Fruit fly (Drosophila melanogaster): ENCODE results near the gene Arl2.
A peak's percentile ranks its signal among the peaks of the same experiment; 100 is the strongest.

Gene Arl2

dm6 chr3R:8313038-8313437 lies 27.9 kb upstream of the Arl2 start, which contains the start of gene CG7483 (continued):
- TF ChIP-seq CG12744 (GFP tag; optimal IDR thresholded peaks at IDR 0.05) = no peak
- peak; percentile 81 for TF ChIP-seq Scr (GFP tag; IDR thresholded peaks at IDR 0.05; ENCODE audit: partially characterized antibody)
- no peak for TF ChIP-seq B-H1 (GFP tag; IDR thresholded peaks at IDR 0.05)
- no peak for TF ChIP-seq pros (GFP tag; optimal IDR thresholded peaks at IDR 0.05)
- TF ChIP-seq emc (GFP tag; optimal IDR thresholded peaks at IDR 0.05) = no peak
- TF ChIP-seq CG3163 (GFP tag; optimal IDR thresholded peaks at IDR 0.05) = no peak
- no peak for TF ChIP-seq disco-r (GFP tag; optimal IDR thresholded peaks at IDR 0.05)
- no peak for TF ChIP-seq mirr (GFP tag; optimal IDR thresholded peaks at IDR 0.05)
- TF ChIP-seq CG7745 (tag; optimal IDR thresholded peaks at IDR 0.05) = no peak
- TF ChIP-seq Meics (GFP tag; optimal IDR thresholded peaks at IDR 0.05) = no peak
- no peak for TF ChIP-seq repo (GFP tag; optimal IDR thresholded peaks at IDR 0.05)
- TF ChIP-seq sd (tag; optimal IDR thresholded peaks at IDR 0.05) = peak; percentile 56
- TF ChIP-seq dmrt11E (tag; optimal IDR thresholded peaks at IDR 0.05) = no peak
- TF ChIP-seq az2 (GFP tag; optimal IDR thresholded peaks at IDR 0.05) = no peak
- peak; percentile 60 for TF ChIP-seq sens (GFP tag)
- TF ChIP-seq zfh1 (GFP tag; IDR thresholded peaks at IDR 0.05) = no peak
- TF ChIP-seq nom (GFP tag; optimal IDR thresholded peaks at IDR 0.05) = no peak
- TF ChIP-seq Chrac-16 (GFP tag; optimal IDR thresholded peaks at IDR 0.05) = no peak
- no peak for TF ChIP-seq CG14050 (GFP tag; IDR thresholded peaks at IDR 0.05)
- no peak for TF ChIP-seq salm (tag; optimal IDR thresholded peaks at IDR 0.05)
- TF ChIP-seq CG13123 (GFP tag; optimal IDR thresholded peaks at IDR 0.05) = no peak
- no peak for TF ChIP-seq CG2202 (tag; optimal IDR thresholded peaks at IDR 0.05)
- no peak for TF ChIP-seq CG1647 (GFP tag; optimal IDR thresholded peaks at IDR 0.05)
- TF ChIP-seq Ssrp (tag; optimal IDR thresholded peaks at IDR 0.05) = no peak
- TF ChIP-seq HLH3B (GFP tag; IDR thresholded peaks at IDR 0.05) = no peak
- no peak for TF ChIP-seq CG18476 (GFP tag; optimal IDR thresholded peaks at IDR 0.05)
- TF ChIP-seq Pdp1 (GFP tag; optimal IDR thresholded peaks at IDR 0.05) = no peak
- no peak for TF ChIP-seq CG3281 (GFP tag; optimal IDR thresholded peaks at IDR 0.05)
- TF ChIP-seq CG10462 (GFP tag; optimal IDR thresholded peaks at IDR 0.05) = no peak
- TF ChIP-seq CG9797 (GFP tag; optimal IDR thresholded peaks at IDR 0.05) = peak; percentile 54
- no peak for TF ChIP-seq ase (GFP tag; IDR thresholded peaks at IDR 0.05)
- TF ChIP-seq CG7987 (GFP tag; optimal IDR thresholded peaks at IDR 0.05) = no peak
- TF ChIP-seq CG11247 (GFP tag; IDR thresholded peaks at IDR 0.05) = no peak
- TF ChIP-seq ewg (GFP tag; optimal IDR thresholded peaks at IDR 0.05) = no peak
- TF ChIP-seq CG12769 (tag; optimal IDR thresholded peaks at IDR 0.05) = no peak
- no peak for TF ChIP-seq C15 (GFP tag; IDR thresholded peaks at IDR 0.05)
- no peak for TF ChIP-seq vfl (GFP tag; optimal IDR thresholded peaks at IDR 0.05)
- no peak for TF ChIP-seq Bdp1 (GFP tag; optimal IDR thresholded peaks at IDR 0.05)
- peak; percentile 64 for TF ChIP-seq Med (GFP tag)
- TF ChIP-seq Max (GFP tag; optimal IDR thresholded peaks at IDR 0.05) = no peak
- no peak for TF ChIP-seq seq (GFP tag; IDR thresholded peaks at IDR 0.05)
- TF ChIP-seq gsb (GFP tag; IDR thresholded peaks at IDR 0.05) = no peak
- TF ChIP-seq D19A (tag; optimal IDR thresholded peaks at IDR 0.05) = no peak
- TF ChIP-seq Nf-YA (GFP tag; IDR thresholded peaks at IDR 0.05) = no peak
- TF ChIP-seq h (optimal IDR thresholded peaks at IDR 0.05) = no peak
- no peak for TF ChIP-seq Camta (GFP tag; optimal IDR thresholded peaks at IDR 0.05)
- peak; percentile 65 for TF ChIP-seq tna (GFP tag; IDR thresholded peaks at IDR 0.05; ENCODE audit: partially characterized antibody)
- TF ChIP-seq NK7.1 (GFP tag; optimal IDR thresholded peaks at IDR 0.05) = no peak
- TF ChIP-seq Poxn (GFP tag; IDR thresholded peaks at IDR 0.05) = no peak
- TF ChIP-seq CG33557 (GFP tag; optimal IDR thresholded peaks at IDR 0.05) = peak; percentile 7
- peak; percentile 10 for TF ChIP-seq CoRest (tag; optimal IDR thresholded peaks at IDR 0.05)
- TF ChIP-seq chm (GFP tag; IDR thresholded peaks at IDR 0.05) = no peak
- no peak for TF ChIP-seq CG12219 (GFP tag; optimal IDR thresholded peaks at IDR 0.05)

Data from whole organism, embryonic.